Worm (Caenorhabditis elegans) whole organism, L2 larva: Measurements from ENCODE around the gene nra-1.

ENCODE experiments used
- R02D3.7 ChIP-seq: fragments of 150-350 bp; optimal IDR thresholded peaks from 2 replicates; lab custom pipeline; 2014; ENCODE audit warnings: missing biosample characterization, missing genetic modification characterization
- blmp-1 ChIP-seq: sonication (generic microtip); optimal IDR thresholded peaks from 2 replicates; lab custom pipeline; 2017; ENCODE audit warnings: missing genetic modification characterization, mild to moderate bottlenecking, missing compliant biosample characterization, antibody characterized with exemption, moderate library complexity; ENCODE audit not compliant: insufficient read depth
- elt-3 ChIP-seq: sonication (generic microtip); optimal IDR thresholded peaks from 2 replicates; lab custom pipeline; 2017; ENCODE audit warnings: missing biosample characterization, missing genetic modification characterization
- fos-1 ChIP-seq: fragments of 150-350 bp; optimal IDR thresholded peaks from 2 replicates; lab custom pipeline; 2014; ENCODE audit warnings: missing biosample characterization, missing genetic modification characterization
- lin-39 ChIP-seq: fragments of 150-350 bp; optimal IDR thresholded peaks from 2 replicates; lab custom pipeline; 2014; ENCODE audit warnings: missing biosample characterization, missing genetic modification reagents, missing genetic modification characterization
- nhr-10 ChIP-seq: sonication (generic microtip); optimal IDR thresholded peaks from 2 replicates; lab custom pipeline; 2017; ENCODE audit warnings: missing biosample characterization, missing genetic modification characterization
- nhr-25 ChIP-seq: fragments of 150-350 bp; sonication (generic microtip); optimal IDR thresholded peaks from 3 replicates; lab custom pipeline; 2014; ENCODE audit warnings: missing biosample characterization, missing genetic modification characterization
- nhr-6 ChIP-seq: fragments of 150-350 bp; optimal IDR thresholded peaks from 2 replicates; lab custom pipeline; 2014; ENCODE audit warnings: missing biosample characterization, missing genetic modification characterization
- nhr-77 ChIP-seq: fragments of 150-350 bp; optimal IDR thresholded peaks from 2 replicates; lab custom pipeline; 2014; ENCODE audit warnings: missing biosample characterization, missing genetic modification characterization
- sma-3 ChIP-seq: sonication (generic microtip); optimal IDR thresholded peaks from 2 replicates; lab custom pipeline; 2016; ENCODE audit warnings: missing genetic modification reagents, missing genetic modification characterization, missing compliant biosample characterization
- snpc-4 ChIP-seq: fragments of 150-350 bp; optimal IDR thresholded peaks from 2 replicates; lab custom pipeline; 2014; ENCODE audit warnings: missing biosample characterization, missing genetic modification characterization
- unc-39 ChIP-seq: fragments of 150-350 bp; optimal IDR thresholded peaks from 2 replicates; lab custom pipeline; 2014; ENCODE audit warnings: missing biosample characterization, missing genetic modification characterization
- ztf-11 ChIP-seq: sonication (generic microtip); optimal IDR thresholded peaks from 2 replicates; lab custom pipeline; 2017; ENCODE audit warnings: missing biosample characterization, missing genetic modification characterization
- ztf-4 ChIP-seq: fragments of 150-350 bp; optimal IDR thresholded peaks from 2 replicates; lab custom pipeline; 2014; ENCODE audit warnings: missing biosample characterization, missing genetic modification characterization

DNA sequence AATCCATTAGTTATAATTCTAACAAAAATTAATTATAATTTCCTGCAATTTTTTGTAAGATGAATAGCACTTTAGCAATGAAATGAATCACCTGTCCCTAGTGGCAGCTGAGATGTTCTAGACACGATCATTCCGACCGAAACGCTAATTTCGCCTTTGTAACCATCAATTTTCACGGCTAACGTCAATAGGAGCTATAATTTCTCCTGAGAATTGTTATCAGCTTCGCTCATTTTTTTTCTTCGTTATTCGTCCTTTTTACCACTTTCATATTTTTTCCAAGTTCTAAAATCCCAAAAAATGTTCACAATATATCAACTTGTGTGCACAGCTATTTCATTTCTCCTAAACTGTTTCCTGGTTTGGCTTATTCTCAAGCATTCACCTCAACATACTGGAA, 18.7 kb downstream of the nra-1 start, which contains the start of gene str-187:
- TF ChIP-seq fos-1 (tag; lab: Kevin White, UChicago) (no peak), unc-39 (tag; lab: Kevin White, UChicago) (no peak), ztf-11 (no peak), ztf-4 (tag; lab: Kevin White, UChicago) (no peak), lin-39 (tag; lab: Kevin White, UChicago) (no peak), sma-3 (GFP tag; lab: Kevin White, UChicago) (no peak), R02D3.7 (tag; lab: Kevin White, UChicago) (no peak), nhr-25 (tag; lab: Kevin White, UChicago) (no peak), nhr-77 (no peak), nhr-6 (no peak), blmp-1 (tag; lab: Kevin White, UChicago) (no peak), snpc-4 (no peak), elt-3 (tag; lab: Kevin White, UChicago) (no peak), nhr-10 (tag; lab: Kevin White, UChicago) (no peak)
